Worm (Caenorhabditis elegans): Measurements from ENCODE around the gene R07E4.3.

R07E4.3 gene

ce11 chrX:5956130-5956529 is 2.9 kb downstream of the R07E4.3 start:
- no peak for TF ChIP-seq aly-1 (tag; optimal IDR thresholded peaks at IDR 0.05)
- TF ChIP-seq B0310.2 (tag; optimal IDR thresholded peaks at IDR 0.05) = no peak
- TF ChIP-seq pes-1 (GFP tag; IDR thresholded peaks at IDR 0.05) = no peak
- no peak for TF ChIP-seq ets-7 (tag; optimal IDR thresholded peaks at IDR 0.05)
- no peak for TF ChIP-seq hmg-4 (GFP tag; optimal IDR thresholded peaks at IDR 0.05)
- TF ChIP-seq tbx-37 (GFP tag; conservative IDR thresholded peaks at IDR 0.05) = no peak
- no peak for TF ChIP-seq tra-4 (tag; optimal IDR thresholded peaks at IDR 0.05)
- no peak for TF ChIP-seq ceh-36 (tag; optimal IDR thresholded peaks at IDR 0.05)
- TF ChIP-seq sea-1 (GFP tag; conservative IDR thresholded peaks at IDR 0.05) = no peak
- TF ChIP-seq ceh-13 (GFP tag; optimal IDR thresholded peaks at IDR 0.05) = no peak
- TF ChIP-seq tbx-11 (GFP tag; IDR thresholded peaks at IDR 0.05) = no peak
- no peak for TF ChIP-seq F13C5.2 (tag; optimal IDR thresholded peaks at IDR 0.05)
- no peak for TF ChIP-seq ama-1 (optimal IDR thresholded peaks at IDR 0.05)
- TF ChIP-seq hmbx-1 (tag; optimal IDR thresholded peaks at IDR 0.05) = no peak
- no peak for TF ChIP-seq hnd-1 (tag; optimal IDR thresholded peaks at IDR 0.05)
- no peak for TF ChIP-seq flt-1 (GFP tag; IDR thresholded peaks at IDR 0.05)

ce11 chrX:5958815-5959214 is 5.6 kb downstream of the R07E4.3 start, which contains the start of gene R07E4.1:
Gene R07E4.1 (plus strand): TSS chrX:5959115.
- TF ChIP-seq hmbx-1 (tag; optimal IDR thresholded peaks at IDR 0.05) = no peak
- no peak for TF ChIP-seq flt-1 (GFP tag; IDR thresholded peaks at IDR 0.05)
- TF ChIP-seq hnd-1 (tag; optimal IDR thresholded peaks at IDR 0.05) = no peak
- TF ChIP-seq ceh-36 (tag; optimal IDR thresholded peaks at IDR 0.05) = no peak
- TF ChIP-seq tbx-11 (GFP tag; IDR thresholded peaks at IDR 0.05) = no peak
- no peak for TF ChIP-seq sea-1 (GFP tag; conservative IDR thresholded peaks at IDR 0.05)
- TF ChIP-seq aly-1 (tag; optimal IDR thresholded peaks at IDR 0.05) = no peak
- no peak for TF ChIP-seq ama-1 (optimal IDR thresholded peaks at IDR 0.05)
- no peak for TF ChIP-seq pes-1 (GFP tag; IDR thresholded peaks at IDR 0.05)
- TF ChIP-seq scrt-1 (GFP tag; IDR thresholded peaks at IDR 0.05) = no peak
- no peak for TF ChIP-seq hmg-4 (GFP tag; optimal IDR thresholded peaks at IDR 0.05)
- no peak for TF ChIP-seq F13C5.2 (tag; optimal IDR thresholded peaks at IDR 0.05)
- TF ChIP-seq B0310.2 (tag; optimal IDR thresholded peaks at IDR 0.05) = no peak
- no peak for TF ChIP-seq ets-7 (tag; optimal IDR thresholded peaks at IDR 0.05)
- no peak for TF ChIP-seq tbx-37 (GFP tag; conservative IDR thresholded peaks at IDR 0.05)

- TF ChIP-seq flt-1 (GFP tag; IDR thresholded peaks at IDR 0.05) (no peak), ceh-13 (GFP tag; optimal IDR thresholded peaks at IDR 0.05) (no peak), aly-1 (tag; optimal IDR thresholded peaks at IDR 0.05) (no peak), ama-1 (optimal IDR thresholded peaks at IDR 0.05) (no peak), tbx-37 (GFP tag; conservative IDR thresholded peaks at IDR 0.05) (no peak), tra-4 (tag; optimal IDR thresholded peaks at IDR 0.05) (no peak), F13C5.2 (tag; optimal IDR thresholded peaks at IDR 0.05) (no peak), scrt-1 (GFP tag; IDR thresholded peaks at IDR 0.05) (no peak), ceh-36 (tag; optimal IDR thresholded peaks at IDR 0.05) (no peak), hmg-4 (GFP tag; optimal IDR thresholded peaks at IDR 0.05) (no peak), sea-1 (GFP tag; conservative IDR thresholded peaks at IDR 0.05) (no peak)
These were observed 7.6 kb downstream of the R07E4.3 start for ce11 chrX:5960872-5961271.

- TF ChIP-seq sea-1 (GFP tag; conservative IDR thresholded peaks at IDR 0.05) (no peak), scrt-1 (GFP tag; IDR thresholded peaks at IDR 0.05) (no peak), ets-7 (tag; optimal IDR thresholded peaks at IDR 0.05) (no peak), tbx-11 (GFP tag; IDR thresholded peaks at IDR 0.05) (no peak), hnd-1 (tag; optimal IDR thresholded peaks at IDR 0.05) (no peak), ama-1 (optimal IDR thresholded peaks at IDR 0.05) (no peak), hmg-4 (GFP tag; optimal IDR thresholded peaks at IDR 0.05) (no peak), flt-1 (GFP tag; IDR thresholded peaks at IDR 0.05) (no peak), ceh-13 (GFP tag; optimal IDR thresholded peaks at IDR 0.05) (no peak), ceh-36 (tag; optimal IDR thresholded peaks at IDR 0.05) (no peak), tbx-37 (GFP tag; conservative IDR thresholded peaks at IDR 0.05) (no peak), aly-1 (tag; optimal IDR thresholded peaks at IDR 0.05) (no peak), hmbx-1 (tag; optimal IDR thresholded peaks at IDR 0.05) (no peak), pes-1 (GFP tag; IDR thresholded peaks at IDR 0.05) (no peak), F13C5.2 (tag; optimal IDR thresholded peaks at IDR 0.05) (no peak), B0310.2 (tag; optimal IDR thresholded peaks at IDR 0.05) (no peak), tra-4 (tag; optimal IDR thresholded peaks at IDR 0.05) (no peak)
These were observed 9.3 kb downstream of the R07E4.3 start for ce11 chrX:5962560-5962959.

- TF ChIP-seq aly-1 (tag; optimal IDR thresholded peaks at IDR 0.05) (no peak), F13C5.2 (tag; optimal IDR thresholded peaks at IDR 0.05) (no peak), flt-1 (GFP tag; IDR thresholded peaks at IDR 0.05) (no peak), hnd-1 (tag; optimal IDR thresholded peaks at IDR 0.05) (no peak), tbx-37 (GFP tag; conservative IDR thresholded peaks at IDR 0.05) (no peak), tbx-11 (GFP tag; IDR thresholded peaks at IDR 0.05) (no peak), tra-4 (tag; optimal IDR thresholded peaks at IDR 0.05) (no peak), B0310.2 (tag; optimal IDR thresholded peaks at IDR 0.05) (no peak), scrt-1 (GFP tag; IDR thresholded peaks at IDR 0.05) (no peak), hmg-4 (GFP tag; optimal IDR thresholded peaks at IDR 0.05) (no peak), ceh-13 (GFP tag; optimal IDR thresholded peaks at IDR 0.05) (no peak), ama-1 (optimal IDR thresholded peaks at IDR 0.05) (no peak), sea-1 (GFP tag; conservative IDR thresholded peaks at IDR 0.05) (no peak), pes-1 (GFP tag; IDR thresholded peaks at IDR 0.05) (no peak), ets-7 (tag; optimal IDR thresholded peaks at IDR 0.05) (no peak)
These were observed 19.0 kb downstream of the R07E4.3 start for ce11 chrX:5972212-5972611.

- TF ChIP-seq tbx-11 (GFP tag; IDR thresholded peaks at IDR 0.05) (no peak), aly-1 (tag; optimal IDR thresholded peaks at IDR 0.05) (no peak), hmg-4 (GFP tag; optimal IDR thresholded peaks at IDR 0.05) (no peak), scrt-1 (GFP tag; IDR thresholded peaks at IDR 0.05) (no peak), sea-1 (GFP tag; conservative IDR thresholded peaks at IDR 0.05) (no peak), hnd-1 (tag; optimal IDR thresholded peaks at IDR 0.05) (no peak), B0310.2 (tag; optimal IDR thresholded peaks at IDR 0.05) (no peak)
These were observed 22.0 kb downstream of the R07E4.3 start for ce11 chrX:5975228-5975627.

ce11 chrX:5975726-5976125 is 22.5 kb downstream of the R07E4.3 start:
- TF ChIP-seq hmg-4 (GFP tag; optimal IDR thresholded peaks at IDR 0.05) (no peak), hnd-1 (tag; optimal IDR thresholded peaks at IDR 0.05) (no peak), B0310.2 (tag; optimal IDR thresholded peaks at IDR 0.05) (no peak), ets-7 (tag; optimal IDR thresholded peaks at IDR 0.05) (no peak), hmbx-1 (tag; optimal IDR thresholded peaks at IDR 0.05) (no peak), sea-1 (GFP tag; conservative IDR thresholded peaks at IDR 0.05) (no peak), tbx-11 (GFP tag; IDR thresholded peaks at IDR 0.05) (no peak), flt-1 (GFP tag; IDR thresholded peaks at IDR 0.05) (no peak), scrt-1 (GFP tag; IDR thresholded peaks at IDR 0.05) (no peak), pes-1 (GFP tag; IDR thresholded peaks at IDR 0.05) (no peak), ceh-13 (GFP tag; optimal IDR thresholded peaks at IDR 0.05) (no peak), ceh-36 (tag; optimal IDR thresholded peaks at IDR 0.05) (no peak), tra-4 (tag; optimal IDR thresholded peaks at IDR 0.05) (no peak), ama-1 (optimal IDR thresholded peaks at IDR 0.05) (no peak), tbx-37 (GFP tag; conservative IDR thresholded peaks at IDR 0.05) (no peak), aly-1 (tag; optimal IDR thresholded peaks at IDR 0.05) (no peak), F13C5.2 (tag; optimal IDR thresholded peaks at IDR 0.05) (no peak)

All from whole organism, early embryonic.